Fruit fly (Drosophila melanogaster): Measurements from ENCODE around the gene CG1965.

DNA sequence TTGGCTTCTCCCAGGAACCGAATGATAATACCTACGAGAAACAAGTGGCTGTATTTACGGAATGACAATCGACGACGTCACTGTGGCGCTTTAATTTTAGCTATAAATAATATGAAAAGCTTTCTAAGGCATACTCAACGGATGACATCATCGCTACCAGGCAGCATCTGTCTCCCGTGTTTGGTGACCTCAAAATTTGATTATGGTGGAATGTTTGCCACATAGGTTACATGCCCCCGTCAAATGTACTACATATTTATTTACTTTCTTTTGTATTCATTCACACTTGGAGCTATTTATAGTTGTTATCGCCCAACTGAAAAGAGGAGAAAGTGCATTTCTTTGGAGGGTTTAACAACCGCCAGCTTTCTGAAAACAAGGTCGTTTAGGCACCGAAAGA is 934 bp upstream of the CG1965 start:
- no peak for TF ChIP-seq CG8478 (optimal IDR thresholded peaks at IDR 0.05)
- no peak for TF ChIP-seq CTCF (optimal IDR thresholded peaks at IDR 0.05)

Data from S2 (cell line).